Worm (Caenorhabditis elegans) whole organism, mixed stage, embryonic: Measurements from ENCODE around the gene C29E4.13.

Source experiments
- blmp-1 ChIP-seq: fragments of 150-350 bp; optimal IDR thresholded peaks from 2 replicates; lab custom pipeline; 2014; ENCODE audit warnings: missing biosample characterization, missing genetic modification characterization
- ceh-39 ChIP-seq: fragments of 150-350 bp; optimal IDR thresholded peaks from 2 replicates; lab custom pipeline; 2014; ENCODE audit warnings: missing biosample characterization, missing genetic modification characterization
- elt-3 ChIP-seq: fragments of 150-350 bp; optimal IDR thresholded peaks from 2 replicates; lab custom pipeline; 2014; ENCODE audit warnings: missing biosample characterization, missing genetic modification characterization
- lsy-2 ChIP-seq: fragments of 150-350 bp; optimal IDR thresholded peaks from 2 replicates; lab custom pipeline; 2014; ENCODE audit warnings: missing biosample characterization, missing genetic modification characterization
- mab-5 ChIP-seq: fragments of 150-350 bp; optimal IDR thresholded peaks from 2 replicates; lab custom pipeline; 2014; ENCODE audit warnings: missing biosample characterization, missing genetic modification characterization
- mls-2 ChIP-seq: sonication (generic microtip); optimal IDR thresholded peaks from 2 replicates; lab custom pipeline; 2016; ENCODE audit warnings: mild to moderate bottlenecking, missing genetic modification characterization, moderate library complexity, missing compliant biosample characterization

DNA sequence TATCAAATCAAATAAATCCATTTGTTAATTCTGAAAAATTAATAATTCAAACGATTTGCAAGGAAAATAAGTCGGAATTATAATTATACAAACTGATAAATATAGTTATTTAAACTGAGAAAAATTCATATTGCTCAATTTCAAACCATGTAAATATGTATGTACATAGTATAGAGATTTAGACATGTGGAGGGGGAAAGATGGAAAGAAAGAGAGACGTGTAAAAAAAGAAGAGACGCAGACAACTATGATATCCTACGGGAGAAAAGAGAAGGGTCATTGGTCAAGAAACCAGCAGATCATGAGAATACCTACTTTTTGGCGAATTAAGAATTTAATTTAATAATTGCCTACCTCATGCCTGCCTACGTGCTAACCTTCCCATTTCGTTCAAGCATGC, 29.6 kb upstream of the C29E4.13 start, which contains the start of gene C29E4.11:
- TF ChIP-seq mab-5 (tag; lab: Kevin White, UChicago) (no peak), elt-3 (tag; lab: Kevin White, UChicago) (no peak), ceh-39 (tag; lab: Kevin White, UChicago) (no peak), lsy-2 (tag; lab: Kevin White, UChicago) (no peak), blmp-1 (no peak), mls-2 (tag; lab: Kevin White, UChicago) (no peak)
